Worm (Caenorhabditis elegans): ENCODE data around the gene C50E3.5.

- no peak for TF ChIP-seq pqm-1 (tag; optimal IDR thresholded peaks at IDR 0.05)
- TF ChIP-seq ceh-31 (tag; optimal IDR thresholded peaks at IDR 0.05), result no peak
- TF ChIP-seq ceh-9 (tag; optimal IDR thresholded peaks at IDR 0.05), result no peak
- no peak for TF ChIP-seq ceh-18 (tag; optimal IDR thresholded peaks at IDR 0.05)
- no peak for TF ChIP-seq tbx-2 (tag; optimal IDR thresholded peaks at IDR 0.05)
- TF ChIP-seq T23F11.4 (GFP tag; optimal IDR thresholded peaks at IDR 0.05), result no peak
- no peak for TF ChIP-seq rnt-1 (tag; optimal IDR thresholded peaks at IDR 0.05)
- no peak for TF ChIP-seq nfya-1 (tag; optimal IDR thresholded peaks at IDR 0.05)
- no peak for TF ChIP-seq ceh-48 (tag; optimal IDR thresholded peaks at IDR 0.05)
- no peak for TF ChIP-seq pha-4 (tag; optimal IDR thresholded peaks at IDR 0.05)
- TF ChIP-seq Y22D7AL.16 (tag; optimal IDR thresholded peaks at IDR 0.05), result no peak
- no peak for TF ChIP-seq fkh-10 (GFP tag; optimal IDR thresholded peaks at IDR 0.05)
These were observed at the start of gene C50E3.5, which contains the start of gene F19F10.11 for ce11 chrV:7587637-7588036.
